Worm (Caenorhabditis elegans) whole organism, late embryonic: ENCODE results near the gene aakg-4.

Experiments used
- fkh-10 ChIP-seq: fragments of 150-350 bp; optimal IDR thresholded peaks from 2 replicates; lab custom pipeline; 2014; ENCODE audit warnings: missing biosample characterization, missing genetic modification reagents, missing genetic modification characterization
- lin-11 ChIP-seq: fragments of 200-800 bp; sonication (Bioruptor generic); optimal IDR thresholded peaks from 2 replicates; lab custom pipeline; 2018; ENCODE audit warnings: mild to moderate bottlenecking, missing genetic modification characterization, missing compliant biosample characterization
- nfya-1 ChIP-seq: sonication (generic microtip); optimal IDR thresholded peaks from 2 replicates; lab custom pipeline; 2017; ENCODE audit warnings: missing genetic modification characterization, mild to moderate bottlenecking, missing compliant biosample characterization, antibody characterized with exemption, moderate library complexity
- pag-3 ChIP-seq: sonication (generic microtip); optimal IDR thresholded peaks from 2 replicates; lab custom pipeline; 2016; ENCODE audit warnings: missing compliant biosample characterization, missing genetic modification characterization, borderline replicate concordance

DNA sequence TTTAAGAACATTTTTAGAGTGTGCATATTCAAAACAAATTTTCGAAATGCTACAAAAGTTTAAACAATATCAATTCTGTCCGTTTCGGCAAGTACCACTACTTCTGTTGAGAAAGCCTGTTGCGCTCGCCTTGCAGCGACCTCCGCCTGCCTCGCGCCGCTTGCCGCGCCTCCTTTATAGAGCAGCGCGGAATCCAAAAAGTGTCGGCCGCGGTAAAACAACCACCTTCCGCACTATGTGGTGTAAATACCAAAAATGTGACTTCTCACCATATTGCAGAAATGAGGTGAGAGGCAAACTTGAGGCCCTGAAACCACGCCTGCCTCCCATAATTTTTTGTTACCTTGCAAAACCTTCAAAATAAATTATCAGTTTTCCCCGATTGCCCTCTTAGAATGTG lies 33.8 kb upstream of the aakg-4 start:
- no peak for TF ChIP-seq pag-3
- no peak for TF ChIP-seq nfya-1 (tag; lab: Kevin White, UChicago)
- TF ChIP-seq lin-11: no peak
- TF ChIP-seq fkh-10: no peak
